Fruit fly (Drosophila melanogaster) whole organism, adult: Measurements from ENCODE around the gene CG5568.

Experiments
- CG11617 ChIP-seq: fragments of 200-800 bp; sonication (Bioruptor generic); optimal IDR thresholded peaks from 2 replicates; lab custom pipeline; 2017; ENCODE audit warnings: mild to moderate bottlenecking, missing biosample characterization, missing genetic modification reagents, missing genetic modification characterization
- CG12768 ChIP-seq: fragments of 200-800 bp; sonication (Bioruptor generic); optimal IDR thresholded peaks from 2 replicates; lab custom pipeline; 2017; ENCODE audit warnings: missing biosample characterization, missing genetic modification characterization, mild to moderate bottlenecking, moderate library complexity, missing genetic modification reagents
- CG14711 ChIP-seq: fragments of 200-800 bp; sonication (Bioruptor generic); optimal IDR thresholded peaks from 2 replicates; lab custom pipeline; 2018; ENCODE audit warnings: missing biosample characterization, mild to moderate bottlenecking, missing genetic modification characterization, moderate library complexity
- CG1620 ChIP-seq: fragments of 200-800 bp; sonication (Bioruptor generic); optimal IDR thresholded peaks from 2 replicates; lab custom pipeline; 2016; ENCODE audit warnings: missing biosample characterization, missing genetic modification characterization
- CG33017 ChIP-seq: fragments of 200-800 bp; sonication (Bioruptor generic); optimal IDR thresholded peaks from 2 replicates; lab custom pipeline; 2018; ENCODE audit warnings: missing biosample characterization, mild to moderate bottlenecking, missing genetic modification characterization, moderate library complexity
- CG5204 ChIP-seq: fragments of 200-800 bp; sonication (Bioruptor generic); optimal IDR thresholded peaks from 2 replicates; lab custom pipeline; 2016; ENCODE audit warnings: missing biosample characterization, missing genetic modification characterization
- CG7045 ChIP-seq: fragments of 200-800 bp; sonication (Bioruptor generic); optimal IDR thresholded peaks from 2 replicates; lab custom pipeline; 2017; ENCODE audit warnings: missing biosample characterization, mild to moderate bottlenecking, missing genetic modification characterization
- CG7101 ChIP-seq: fragments of 200-800 bp; sonication (Bioruptor generic); optimal IDR thresholded peaks from 2 replicates; lab custom pipeline; 2018; ENCODE audit warnings: missing biosample characterization, mild to moderate bottlenecking, missing genetic modification characterization, moderate library complexity
- Clk ChIP-seq: fragments of 200-800 bp; sonication (Bioruptor generic); optimal IDR thresholded peaks from 2 replicates; lab custom pipeline; 2017; ENCODE audit warnings: missing biosample characterization, missing genetic modification characterization
- Crg-1 ChIP-seq: fragments of 200-800 bp; sonication (Bioruptor generic); optimal IDR thresholded peaks from 2 replicates; lab custom pipeline; 2016; ENCODE audit warnings: missing biosample characterization, missing genetic modification characterization
- Hr96 ChIP-seq: fragments of 200-800 bp; sonication (Bioruptor generic); optimal IDR thresholded peaks from 2 replicates; lab custom pipeline; 2016; ENCODE audit warnings: missing biosample characterization, missing genetic modification characterization
- Mnt ChIP-seq: fragments of 200-800 bp; sonication (Bioruptor generic); optimal IDR thresholded peaks from 2 replicates; lab custom pipeline; 2016; ENCODE audit warnings: missing biosample characterization, mild to moderate bottlenecking, missing genetic modification characterization
- bab1 ChIP-seq: fragments of 200-800 bp; sonication (Bioruptor generic); optimal IDR thresholded peaks from 3 replicates; lab custom pipeline; 2019; ENCODE audit warnings: missing biosample characterization, mild to moderate bottlenecking, missing genetic modification characterization, moderate library complexity
- cic ChIP-seq: fragments of 200-800 bp; sonication (Bioruptor generic); optimal IDR thresholded peaks from 2 replicates; lab custom pipeline; 2017; ENCODE audit warnings: missing biosample characterization, mild to moderate bottlenecking, missing genetic modification characterization, moderate library complexity
- cnc ChIP-seq, 2 experiments: fragments of >200 bp; optimal IDR thresholded peaks; 2 replicates each; lab custom pipeline; 2017
- kay ChIP-seq: fragments of 200-800 bp; sonication (Bioruptor generic); peaks from one replicate; lab custom pipeline; 2016; ENCODE audit warnings: missing biosample characterization, missing genetic modification characterization, borderline replicate concordance
- ovo ChIP-seq: fragments of 200-800 bp; sonication (Bioruptor generic); optimal IDR thresholded peaks from 2 replicates; lab custom pipeline; 2016; ENCODE audit warnings: missing biosample characterization, missing genetic modification characterization
- pad ChIP-seq: fragments of 200-800 bp; sonication (Bioruptor generic); optimal IDR thresholded peaks from 3 replicates; lab custom pipeline; 2017; ENCODE audit warnings: missing biosample characterization, missing genetic modification characterization, mild to moderate bottlenecking, moderate library complexity, missing genetic modification reagents
- tj ChIP-seq: fragments of 200-800 bp; sonication (Bioruptor generic); optimal IDR thresholded peaks from 3 replicates; lab custom pipeline; 2017; ENCODE audit warnings: missing biosample characterization, mild to moderate bottlenecking, missing genetic modification characterization, moderate library complexity
- toe ChIP-seq: fragments of 200-800 bp; sonication (Bioruptor generic); optimal IDR thresholded peaks from 2 replicates; lab custom pipeline; 2016; ENCODE audit warnings: missing biosample characterization, missing genetic modification characterization

Gene CG5568

dm6 chr3L:5891812-5892211 is 20.5 kb downstream of the CG5568 start:
- TF ChIP-seq tj (GFP tag; lab: Kevin White, UChicago) (no peak), toe (GFP tag; lab: Kevin White, UChicago) (no peak), CG14711 (tag; lab: Kevin White, UChicago) (no peak), CG7045 (no peak), CG5204 (GFP tag; lab: Kevin White, UChicago) (no peak), cic (GFP tag; lab: Kevin White, UChicago) (no peak), Hr96 (no peak), CG33017 (tag; lab: Kevin White, UChicago) (no peak), Crg-1 (GFP tag; lab: Kevin White, UChicago) (no peak), bab1 (GFP tag; lab: Kevin White, UChicago) (no peak), kay (GFP tag; lab: Kevin White, UChicago) (no peak), Clk (GFP tag; lab: Kevin White, UChicago) (no peak), CG1620 (GFP tag; lab: Kevin White, UChicago) (no peak), Mnt (GFP tag; lab: Kevin White, UChicago) (no peak), cnc (optimal IDR thresholded peaks at IDR 0.05; lab: Kevin White, UChicago) (no peak), CG11617 (GFP tag; lab: Kevin White, UChicago) (no peak)

- TF ChIP-seq toe (GFP tag; lab: Kevin White, UChicago), result no peak
- no peak for TF ChIP-seq kay (GFP tag; lab: Kevin White, UChicago)
- TF ChIP-seq CG33017 (tag; lab: Kevin White, UChicago), result no peak
- TF ChIP-seq ovo (GFP tag; lab: Kevin White, UChicago), result no peak
- TF ChIP-seq bab1 (GFP tag; lab: Kevin White, UChicago), result no peak
- no peak for TF ChIP-seq Hr96
- no peak for TF ChIP-seq CG5204 (GFP tag; lab: Kevin White, UChicago)
- no peak for TF ChIP-seq CG7045
- no peak for TF ChIP-seq CG11617 (GFP tag; lab: Kevin White, UChicago)
- no peak for TF ChIP-seq CG14711 (tag; lab: Kevin White, UChicago)
- TF ChIP-seq CG7101 (tag; lab: Kevin White, UChicago), result no peak
- no peak for TF ChIP-seq CG1620 (GFP tag; lab: Kevin White, UChicago)
- TF ChIP-seq Crg-1 (GFP tag; lab: Kevin White, UChicago), result no peak
- no peak for TF ChIP-seq Mnt (GFP tag; lab: Kevin White, UChicago)
- TF ChIP-seq cic (GFP tag; lab: Kevin White, UChicago), result no peak
Observed at dm6 chr3L:5893063-5893462, 21.8 kb downstream of the CG5568 start.

dm6 chr3L:5897228-5897688 is 26.0 kb downstream of the CG5568 start, which contains the start of the genes PolE2 and CG5592:
TSS of gene PolE2 (minus strand) at chr3L:5897435.
TSS of gene CG5592 (plus strand) at chr3L:5897638.
- TF ChIP-seq CG7045 (no peak), bab1 (GFP tag; lab: Kevin White, UChicago) (peak; percentile 21)

DNA sequence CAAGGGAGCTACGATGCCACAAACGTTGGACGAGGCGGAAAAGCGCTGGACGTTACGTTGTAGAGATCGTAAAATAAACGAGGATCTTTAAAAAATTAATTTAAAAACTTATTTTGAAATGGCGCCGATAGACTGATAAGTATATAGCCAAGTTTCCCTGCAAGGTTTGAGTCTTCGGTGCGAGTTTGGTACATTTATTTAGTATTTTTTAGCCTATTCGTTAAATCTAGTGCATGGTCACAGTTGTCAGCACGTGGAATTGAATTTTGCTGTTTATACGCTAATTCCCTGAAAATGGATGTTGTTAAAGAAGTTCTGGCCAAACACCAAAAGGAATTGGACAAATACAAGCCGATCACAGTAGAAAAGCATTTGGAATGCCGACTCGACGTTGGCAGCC is 28.0 kb downstream of the CG5568 start, which contains the start of gene CG32409:
Gene CG32409 (plus strand): TSS at position 224 of the 400 bp plus-strand sequence.
- TF ChIP-seq bab1 (GFP tag; lab: Kevin White, UChicago) (no peak), Hr96 (no peak), Mnt (GFP tag; lab: Kevin White, UChicago) (peak; percentile 98)

DNA sequence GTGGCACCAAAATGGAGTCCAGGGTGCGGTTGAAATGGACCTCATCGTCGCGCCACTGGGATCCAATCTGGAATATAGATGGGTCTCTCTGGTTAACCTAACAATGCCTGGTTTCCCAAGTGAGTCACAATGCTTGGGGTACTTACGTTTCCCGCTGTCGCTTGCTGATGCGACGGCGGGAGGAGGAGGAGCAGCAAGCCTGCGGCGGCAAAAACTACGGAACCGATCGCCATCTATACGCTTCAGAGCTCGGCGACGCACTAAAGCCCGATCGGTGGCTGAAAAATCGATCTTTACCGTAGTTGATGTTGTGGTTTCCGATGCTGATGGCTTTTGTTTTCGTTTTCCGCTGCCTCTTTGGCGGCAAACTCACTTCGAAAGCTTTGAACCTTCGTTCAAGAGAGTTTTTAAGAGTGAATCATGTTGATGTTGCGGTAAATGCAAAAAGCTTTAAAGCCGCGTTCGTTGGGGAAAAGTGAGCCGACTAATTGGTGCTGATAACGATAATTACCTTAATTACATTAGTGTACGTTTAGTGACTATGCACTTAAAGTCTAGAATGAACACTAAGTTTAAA is 31.0 kb downstream of the CG5568 start, which contains the start of gene QC:
Gene QC (minus strand): TSS at position 268 of the 577 bp plus-strand sequence.
- TF ChIP-seq Mnt (GFP tag; lab: Kevin White, UChicago) (no peak), toe (GFP tag; lab: Kevin White, UChicago) (no peak), ovo (GFP tag; lab: Kevin White, UChicago) (peak; percentile 16), CG7045 (no peak), CG11617 (GFP tag; lab: Kevin White, UChicago) (no peak), Clk (GFP tag; lab: Kevin White, UChicago) (no peak), CG5204 (GFP tag; lab: Kevin White, UChicago) (no peak), pad (GFP tag; lab: Kevin White, UChicago) (peak; percentile 50)

dm6 chr3L:5903955-5904354 is 32.7 kb downstream of the CG5568 start, which contains the start of gene CG32413:
TSS of gene CG32413 (minus strand) at chr3L:5904055.
- no peak for TF ChIP-seq bab1 (GFP tag; lab: Kevin White, UChicago)
- TF ChIP-seq CG1620 (GFP tag; lab: Kevin White, UChicago), result no peak
- TF ChIP-seq ovo (GFP tag; lab: Kevin White, UChicago), result no peak
- TF ChIP-seq cnc (optimal IDR thresholded peaks at IDR 0.05; lab: Kevin White, UChicago), result no peak
- no peak for TF ChIP-seq toe (GFP tag; lab: Kevin White, UChicago)
- TF ChIP-seq CG5204 (GFP tag; lab: Kevin White, UChicago), result no peak
- no peak for TF ChIP-seq tj (GFP tag; lab: Kevin White, UChicago)
- no peak for TF ChIP-seq kay (GFP tag; lab: Kevin White, UChicago)
- TF ChIP-seq Crg-1 (GFP tag; lab: Kevin White, UChicago), result no peak
- no peak for TF ChIP-seq CG12768 (GFP tag; lab: Kevin White, UChicago)
- no peak for TF ChIP-seq CG7045
- TF ChIP-seq pad (GFP tag; lab: Kevin White, UChicago), result no peak
- no peak for TF ChIP-seq CG33017 (tag; lab: Kevin White, UChicago)
- no peak for TF ChIP-seq Hr96
- no peak for TF ChIP-seq cic (GFP tag; lab: Kevin White, UChicago)
- TF ChIP-seq CG7101 (tag; lab: Kevin White, UChicago), result no peak
- no peak for TF ChIP-seq Clk (GFP tag; lab: Kevin White, UChicago)
- TF ChIP-seq Mnt (GFP tag; lab: Kevin White, UChicago), result no peak
- TF ChIP-seq CG14711 (tag; lab: Kevin White, UChicago), result no peak
